Fruit fly (Drosophila melanogaster): ENCODE results near the gene IntS2.

IntS2 gene

dm6 chrX:17657716-17658115 is 1.1 kb upstream of the IntS2 start:
- TF ChIP-seq vri (GFP tag; optimal IDR thresholded peaks at IDR 0.05) (peak; percentile 77), CG34406 (GFP tag; optimal IDR thresholded peaks at IDR 0.05) (no peak), CG8119 (GFP tag; IDR thresholded peaks at IDR 0.05) (no peak), Eip78C (GFP tag) (peak; percentile 62)

DNA sequence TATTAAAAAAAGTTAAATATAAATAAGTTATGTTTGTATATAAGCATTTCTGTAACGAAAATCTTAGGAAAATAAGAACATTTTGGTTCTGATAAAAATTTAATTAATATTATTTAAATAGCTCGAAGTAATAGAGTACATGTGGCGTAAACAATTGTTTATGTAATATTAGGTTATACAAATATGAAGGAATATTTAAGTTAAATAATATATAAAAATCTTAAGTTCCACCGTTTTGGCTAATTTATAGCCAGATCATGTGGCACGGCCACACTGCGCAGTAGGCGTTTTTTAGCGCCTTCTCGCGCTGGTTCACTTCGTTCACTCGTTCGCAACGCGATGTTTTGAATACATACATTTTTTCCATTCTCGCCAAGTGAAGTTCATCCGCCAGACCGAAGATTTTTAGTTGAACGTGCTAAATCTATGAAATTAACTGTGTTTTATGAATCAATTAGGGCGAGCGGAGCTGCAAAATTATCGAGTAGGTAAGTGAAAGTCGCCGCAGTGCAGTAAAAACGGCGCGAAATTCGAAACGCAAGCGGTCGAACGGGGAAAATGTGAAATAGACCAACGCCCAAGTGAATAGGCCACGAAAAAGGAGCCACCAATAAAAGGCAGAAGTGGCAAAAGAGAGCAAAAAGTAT is 555 bp upstream of the IntS2 start, which contains the start of gene beta-Spec:
Gene beta-Spec, plus strand, starts transcription at position 323 of the 647 bp plus-strand sequence.
- no peak for TF ChIP-seq Gug (GFP tag; IDR thresholded peaks at IDR 0.05)
- TF ChIP-seq ss (GFP tag; optimal IDR thresholded peaks at IDR 0.05), result no peak
- no peak for TF ChIP-seq net (GFP tag; optimal IDR thresholded peaks at IDR 0.05)
- TF ChIP-seq CG6854 (GFP tag; optimal IDR thresholded peaks at IDR 0.05), result peak; percentile 35
- TF ChIP-seq svp (GFP tag), result peak; percentile 70
- TF ChIP-seq CG11294 (GFP tag; IDR thresholded peaks at IDR 0.05), result no peak
- TF ChIP-seq CG3919 (GFP tag; optimal IDR thresholded peaks at IDR 0.05), result no peak

DNA sequence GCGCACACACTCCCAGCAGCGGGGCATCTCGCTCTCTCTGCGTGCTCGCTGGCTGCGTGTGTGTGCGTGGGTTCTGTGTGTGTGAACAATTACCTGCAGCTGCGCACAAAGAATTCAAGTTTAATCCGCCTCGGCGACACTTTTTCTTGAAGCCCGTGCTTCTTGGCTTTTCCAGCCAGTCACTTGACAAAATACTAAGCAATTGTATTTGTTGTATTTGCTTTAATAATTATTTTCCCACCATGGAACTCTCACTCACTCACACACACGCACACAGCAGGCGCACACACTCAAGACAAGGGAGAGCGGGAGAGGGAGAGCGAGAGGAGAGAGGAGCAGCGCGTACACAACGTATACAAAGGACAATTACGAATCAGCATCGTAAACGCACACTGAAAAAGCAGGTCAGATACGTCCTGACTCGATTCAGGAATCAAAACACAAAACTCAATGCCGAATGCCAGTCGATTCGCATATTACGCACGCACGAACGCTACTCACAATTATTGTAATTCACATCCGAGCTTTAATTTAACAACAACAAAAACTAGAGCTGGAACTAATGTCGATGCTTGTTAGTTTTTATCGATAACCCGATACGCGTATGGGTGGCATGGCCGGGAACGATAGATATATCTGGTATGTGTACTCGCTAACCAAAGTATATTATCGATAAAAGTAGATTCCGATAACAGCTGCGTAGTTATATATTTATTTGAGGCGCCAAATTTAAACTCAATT is 4.5 kb downstream of the IntS2 start, which contains the start of gene RhoGAPp190:
Gene RhoGAPp190, minus strand, starts transcription at position 565 of the 741 bp plus-strand sequence.
- TF ChIP-seq svp (GFP tag) (no peak), Eip93F (GFP tag; optimal IDR thresholded peaks at IDR 0.05) (no peak), Eip78C (GFP tag) (peak; percentile 28), Sox14 (GFP tag; optimal IDR thresholded peaks at IDR 0.05) (peak; percentile 42), net (GFP tag; optimal IDR thresholded peaks at IDR 0.05) (peak; percentile 3), ss (GFP tag; optimal IDR thresholded peaks at IDR 0.05) (peak in 1 of 2 experiments; percentile 41), CG1621 (tag; optimal IDR thresholded peaks at IDR 0.05) (no peak), Hr4 (GFP tag; optimal IDR thresholded peaks at IDR 0.05) (no peak)

- no peak for TF ChIP-seq dac (GFP tag; optimal IDR thresholded peaks at IDR 0.05)
- TF ChIP-seq CG7368 (GFP tag; optimal IDR thresholded peaks at IDR 0.05), result no peak
- no peak for TF ChIP-seq CG6808 (GFP tag; optimal IDR thresholded peaks at IDR 0.05)
- peak; percentile 28 for TF ChIP-seq dsx (GFP tag; optimal IDR thresholded peaks at IDR 0.05; ENCODE audit: poor library complexity, severe bottlenecking)
- no peak for TF ChIP-seq Eip75B (GFP tag; optimal IDR thresholded peaks at IDR 0.05)
- peak; percentile 55 for TF ChIP-seq Eip78C (GFP tag)
- TF ChIP-seq CG10669 (GFP tag; optimal IDR thresholded peaks at IDR 0.05), result no peak
- no peak for TF ChIP-seq CG15336 (GFP tag; IDR thresholded peaks at IDR 0.05)
- no peak for TF ChIP-seq Sox14 (GFP tag; optimal IDR thresholded peaks at IDR 0.05)
- TF ChIP-seq fd59A (GFP tag; optimal IDR thresholded peaks at IDR 0.05), result no peak
- no peak for TF ChIP-seq eg (GFP tag; IDR thresholded peaks at IDR 0.05)
These were observed 5.2 kb downstream of the IntS2 start for dm6 chrX:17651216-17651997.

DNA sequence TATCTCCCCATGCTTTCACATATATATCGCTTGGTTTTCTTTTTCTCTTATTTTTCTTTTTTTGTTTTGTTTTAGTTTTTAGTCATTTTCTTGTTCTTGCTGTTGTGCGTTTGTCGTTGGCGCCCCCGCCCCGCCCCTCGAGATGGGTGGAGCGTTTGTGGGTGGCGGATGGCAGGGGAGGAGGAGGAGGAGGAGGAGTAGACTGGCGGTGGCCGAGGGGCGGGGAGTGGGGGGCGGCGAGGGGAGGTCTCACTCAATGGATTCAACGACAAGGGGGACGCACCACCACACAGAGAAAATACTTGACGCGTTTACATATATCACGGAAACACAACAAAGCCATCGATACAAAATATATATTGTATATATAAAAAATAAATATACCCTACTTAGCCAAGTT is 15.8 kb downstream of the IntS2 start:
- TF ChIP-seq CG7368 (GFP tag; optimal IDR thresholded peaks at IDR 0.05) (no peak), Met (GFP tag; optimal IDR thresholded peaks at IDR 0.05) (no peak), dsx (GFP tag; optimal IDR thresholded peaks at IDR 0.05; ENCODE audit: poor library complexity, severe bottlenecking) (no peak), CG6808 (GFP tag; optimal IDR thresholded peaks at IDR 0.05) (no peak), CG8632 (GFP tag; optimal IDR thresholded peaks at IDR 0.05) (no peak), pdm3 (GFP tag; optimal IDR thresholded peaks at IDR 0.05) (no peak), CG15336 (GFP tag; IDR thresholded peaks at IDR 0.05) (no peak), cyc (GFP tag; optimal IDR thresholded peaks at IDR 0.05) (no peak), CG6276 (GFP tag; optimal IDR thresholded peaks at IDR 0.05) (no peak), Sox14 (GFP tag; optimal IDR thresholded peaks at IDR 0.05) (no peak)

Measured in whole organism, prepupa.